Worm (Caenorhabditis elegans) whole organism, L4 larva: Measurements from ENCODE around the gene pxl-1.

Experiments used
- F10B5.3 ChIP-seq: sonication (generic microtip); optimal IDR thresholded peaks from 2 replicates; lab custom pipeline; 2016; ENCODE audit warnings: mild to moderate bottlenecking, missing genetic modification characterization, missing compliant biosample characterization
- F26F4.8 ChIP-seq: fragments of 200-800 bp; sonication (Bioruptor generic); conservative IDR thresholded peaks from 2 replicates; pipeline ENCODE4 v1.3.6; 2022; ENCODE audit warnings: missing genetic modification characterization, missing compliant biosample characterization
- F49E8.2 ChIP-seq: sonication (generic microtip); optimal IDR thresholded peaks from 2 replicates; lab custom pipeline; 2016; ENCODE audit warnings: missing compliant biosample characterization, mild to moderate bottlenecking, missing genetic modification characterization, borderline replicate concordance
- T20F7.1 ChIP-seq: fragments of 200-800 bp; sonication (Bioruptor generic); optimal IDR thresholded peaks from 2 replicates; lab custom pipeline; 2018; ENCODE audit warnings: mild to moderate bottlenecking, missing genetic modification characterization, missing compliant biosample characterization
- T26A8.4 ChIP-seq: fragments of 200-800 bp; sonication (Bioruptor generic); IDR thresholded peaks from 2 replicates; pipeline ENCODE4 v1.3.6; 2022; ENCODE audit warnings: missing genetic modification characterization, missing compliant biosample characterization
- Y75B8A.6 ChIP-seq: fragments of 200-800 bp; sonication (Bioruptor generic); IDR thresholded peaks from 2 replicates; pipeline ENCODE4 v1.3.6; 2022; ENCODE audit warnings: missing genetic modification reagents, missing genetic modification characterization, missing compliant biosample characterization
- ZK337.2 ChIP-seq: fragments of 200-800 bp; sonication (Bioruptor generic); IDR thresholded peaks from 2 replicates; pipeline ENCODE4 v1.3.6; 2022; ENCODE audit warnings: missing genetic modification reagents, missing genetic modification characterization, missing compliant biosample characterization
- aha-1 ChIP-seq: fragments of 150-350 bp; peaks from one replicate; lab custom pipeline; 2014; ENCODE audit warnings: missing biosample characterization, missing genetic modification characterization
- aly-2 ChIP-seq: sonication (generic microtip); optimal IDR thresholded peaks from 2 replicates; lab custom pipeline; 2018; ENCODE audit warnings: missing biosample characterization, missing genetic modification characterization
- ama-1 ChIP-seq: fragments of 150-350 bp; optimal IDR thresholded peaks from 2 replicates; lab custom pipeline; 2014; ENCODE audit warnings: inconsistent platforms, mixed read lengths
- ceh-20 ChIP-seq: fragments of 200-800 bp; sonication (Bioruptor generic); IDR thresholded peaks from 2 replicates; pipeline ENCODE4 v1.3.6; 2022; ENCODE audit warnings: missing genetic modification reagents, missing genetic modification characterization, missing compliant biosample characterization
- ceh-28 ChIP-seq: fragments of 150-350 bp; optimal IDR thresholded peaks from 2 replicates; lab custom pipeline; 2014; ENCODE audit warnings: missing biosample characterization, missing genetic modification reagents, missing genetic modification characterization
- ceh-44 ChIP-seq: fragments of 200-800 bp; sonication (Bioruptor generic); IDR thresholded peaks from 2 replicates; pipeline ENCODE4 v1.3.6; 2022; ENCODE audit warnings: missing genetic modification reagents, missing genetic modification characterization, missing compliant biosample characterization
- cey-2 ChIP-seq: sonication (generic microtip); optimal IDR thresholded peaks from 3 replicates; lab custom pipeline; 2017; ENCODE audit warnings: missing genetic modification characterization, mild to moderate bottlenecking, missing compliant biosample characterization, antibody characterized with exemption, borderline replicate concordance; ENCODE audit not compliant: insufficient read depth
- daf-16 ChIP-seq, 3 experiments: sonication (generic microtip); optimal IDR thresholded peaks; 2 replicates each; lab custom pipeline; 2016 to 2017; ENCODE audit warnings: missing genetic modification characterization in 3 of 3, missing genetic modification reagents in 3 of 3, mild to moderate bottlenecking in 2 of 3, missing compliant biosample characterization in 2 of 3, missing biosample characterization in 1 of 3, moderate library complexity in 1 of 3
- dmd-8 ChIP-seq: fragments of 200-800 bp; sonication (Bioruptor generic); IDR thresholded peaks from 2 replicates; pipeline ENCODE4 v1.3.6; 2022; ENCODE audit warnings: missing genetic modification characterization, missing compliant biosample characterization
- dmd-9 ChIP-seq: fragments of 200-800 bp; sonication (Bioruptor generic); IDR thresholded peaks from 2 replicates; pipeline ENCODE4 v1.3.6; 2022; ENCODE audit warnings: missing genetic modification reagents, missing genetic modification characterization, missing compliant biosample characterization
- egl-27 ChIP-seq: sonication (generic microtip); optimal IDR thresholded peaks from 3 replicates; lab custom pipeline; 2017; ENCODE audit warnings: missing biosample characterization, missing genetic modification reagents, missing genetic modification characterization
- fkh-10 ChIP-seq: fragments of 150-350 bp; optimal IDR thresholded peaks from 2 replicates; lab custom pipeline; 2014; ENCODE audit warnings: missing biosample characterization, missing genetic modification reagents, missing genetic modification characterization
- hif-1 ChIP-seq, 2 experiments: sonication (generic microtip); optimal IDR thresholded peaks; 2 replicates each; lab custom pipeline; 2016 to 2017; ENCODE audit warnings: missing compliant biosample characterization in 2 of 2, missing genetic modification characterization in 2 of 2, missing genetic modification reagents in 2 of 2, missing genotype in 2 of 2, mild to moderate bottlenecking in 1 of 2
- lin-13 ChIP-seq: fragments of 150-350 bp; optimal IDR thresholded peaks from 2 replicates; lab custom pipeline; 2014; ENCODE audit warnings: missing biosample characterization, missing genetic modification reagents, missing genetic modification characterization
- lin-29 ChIP-seq: fragments of 200-800 bp; sonication (Bioruptor generic); IDR thresholded peaks from 2 replicates; pipeline ENCODE4 v1.3.6; 2022; ENCODE audit warnings: missing genetic modification reagents, missing genetic modification characterization, missing compliant biosample characterization
- lin-38 ChIP-seq: fragments of 200-800 bp; sonication (Bioruptor generic); IDR thresholded peaks from 2 replicates; pipeline ENCODE4 v1.3.6; 2022; ENCODE audit warnings: missing genetic modification reagents, missing genetic modification characterization, missing compliant biosample characterization
- lin-39 ChIP-seq: fragments of 150-350 bp; optimal IDR thresholded peaks from 2 replicates; lab custom pipeline; 2014; ENCODE audit warnings: missing biosample characterization, missing genetic modification reagents, missing genetic modification characterization
- mdl-1 ChIP-seq, 2 experiments: fragments of 150-350 bp in 1 of 2; sonication (generic microtip) in 1 of 2; optimal IDR thresholded peaks; 2 replicates each; lab custom pipeline; 2014 to 2017; ENCODE audit warnings: missing biosample characterization in 2 of 2, missing genetic modification characterization in 2 of 2
- mep-1 ChIP-seq: fragments of 150-350 bp; sonication (generic microtip); optimal IDR thresholded peaks from 3 replicates; lab custom pipeline; 2014; ENCODE audit warnings: missing biosample characterization, missing genetic modification characterization
- mes-2 ChIP-seq: sonication (generic microtip); optimal IDR thresholded peaks from 2 replicates; lab custom pipeline; 2016; ENCODE audit warnings: missing genotype, mild to moderate bottlenecking, missing genetic modification characterization, missing compliant biosample characterization; ENCODE audit not compliant: poor library complexity, severe bottlenecking
- nhr-10 ChIP-seq: fragments of 150-350 bp; optimal IDR thresholded peaks from 2 replicates; lab custom pipeline; 2014; ENCODE audit warnings: missing biosample characterization, missing genetic modification characterization
- nhr-102 ChIP-seq: sonication (generic microtip); optimal IDR thresholded peaks from 2 replicates; lab custom pipeline; 2016; ENCODE audit warnings: mild to moderate bottlenecking, missing genetic modification characterization, moderate library complexity, missing compliant biosample characterization
- nhr-111 ChIP-seq: fragments of 200-800 bp; sonication (Bioruptor generic); optimal IDR thresholded peaks from 2 replicates; lab custom pipeline; 2018; ENCODE audit warnings: mild to moderate bottlenecking, missing genetic modification characterization, missing compliant biosample characterization
- nhr-237 ChIP-seq: sonication (generic microtip); optimal IDR thresholded peaks from 2 replicates; lab custom pipeline; 2017; ENCODE audit warnings: missing biosample characterization, missing genetic modification characterization
- nhr-25 ChIP-seq: sonication (generic microtip); optimal IDR thresholded peaks from 2 replicates; lab custom pipeline; 2017; ENCODE audit warnings: missing genetic modification characterization, mild to moderate bottlenecking, missing compliant biosample characterization, antibody characterized with exemption, moderate library complexity, borderline replicate concordance; ENCODE audit not compliant: insufficient read depth
- nhr-42 ChIP-seq: fragments of 200-800 bp; sonication (Bioruptor generic); IDR thresholded peaks from 2 replicates; pipeline ENCODE4 v1.3.6; 2022; ENCODE audit warnings: missing genetic modification characterization, missing compliant biosample characterization
- nhr-48 ChIP-seq: sonication (generic microtip); optimal IDR thresholded peaks from 2 replicates; lab custom pipeline; 2016; ENCODE audit warnings: mild to moderate bottlenecking, missing genetic modification characterization, missing compliant biosample characterization
- nhr-6 ChIP-seq: fragments of 150-350 bp; optimal IDR thresholded peaks from 2 replicates; lab custom pipeline; 2014; ENCODE audit warnings: missing biosample characterization, missing genetic modification characterization
- nhr-76 ChIP-seq: fragments of 150-350 bp; optimal IDR thresholded peaks from 2 replicates; lab custom pipeline; 2014; ENCODE audit warnings: missing biosample characterization, missing genetic modification characterization
- php-3 ChIP-seq: fragments of 200-800 bp; sonication (Bioruptor generic); IDR thresholded peaks from 2 replicates; pipeline ENCODE4 v1.3.6; 2022; ENCODE audit warnings: missing genetic modification reagents, missing genetic modification characterization, missing compliant biosample characterization
- pqm-1 ChIP-seq: sonication (generic microtip); optimal IDR thresholded peaks from 2 replicates; lab custom pipeline; 2017; ENCODE audit warnings: missing biosample characterization, missing genetic modification characterization
- rbr-2 ChIP-seq: sonication (generic microtip); optimal IDR thresholded peaks from 2 replicates; lab custom pipeline; 2016; ENCODE audit warnings: missing genotype, missing genetic modification characterization, missing compliant biosample characterization
- saeg-2 ChIP-seq: fragments of 200-800 bp; sonication (Bioruptor generic); IDR thresholded peaks from 2 replicates; pipeline ENCODE4 v1.3.6; 2022; ENCODE audit warnings: missing genetic modification reagents, missing genetic modification characterization, missing compliant biosample characterization
- spr-1 ChIP-seq: sonication (generic microtip); optimal IDR thresholded peaks from 2 replicates; lab custom pipeline; 2016; ENCODE audit warnings: mild to moderate bottlenecking, missing genetic modification characterization, missing compliant biosample characterization
- spr-3 ChIP-seq: fragments of 200-800 bp; sonication (Bioruptor generic); optimal IDR thresholded peaks from 2 replicates; lab custom pipeline; 2018; ENCODE audit warnings: mild to moderate bottlenecking, missing genetic modification characterization, missing compliant biosample characterization
- tra-1 ChIP-seq: fragments of 200-800 bp; sonication (Bioruptor generic); IDR thresholded peaks from 2 replicates; pipeline ENCODE4 v1.3.6; 2022; ENCODE audit warnings: missing genetic modification reagents, missing genetic modification characterization, missing compliant biosample characterization
- unc-62 ChIP-seq, 3 experiments: fragments of 150-350 bp in 1 of 3; sonication (generic microtip); optimal IDR thresholded peaks in 2 of 3; peaks in 1 of 3; 1 replicate in 1 of 3; 2 replicates in 2 of 3; lab custom pipeline; 2014 to 2017; ENCODE audit warnings: missing biosample characterization in 3 of 3, missing genetic modification characterization in 3 of 3, missing genetic modification reagents in 3 of 3, missing genotype in 1 of 3
- vab-7 ChIP-seq: fragments of 200-800 bp; sonication (Bioruptor generic); IDR thresholded peaks from 2 replicates; pipeline ENCODE4 v1.3.6; 2022; ENCODE audit warnings: missing genetic modification reagents, missing genetic modification characterization, missing compliant biosample characterization
- zfp-2 ChIP-seq: sonication (generic microtip); optimal IDR thresholded peaks from 2 replicates; lab custom pipeline; 2016; ENCODE audit warnings: mild to moderate bottlenecking, missing genetic modification characterization, missing compliant biosample characterization
- zfp-3 ChIP-seq: fragments of 200-800 bp; sonication (Bioruptor generic); conservative IDR thresholded peaks from 2 replicates; pipeline ENCODE4 v1.3.6; 2022; ENCODE audit warnings: missing genetic modification reagents, missing genetic modification characterization, missing compliant biosample characterization
- zip-11 ChIP-seq: fragments of 200-800 bp; sonication (Bioruptor generic); IDR thresholded peaks from 2 replicates; pipeline ENCODE4 v1.3.6; 2022; ENCODE audit warnings: missing genetic modification characterization, missing compliant biosample characterization
- zip-2 ChIP-seq: fragments of 150-350 bp; optimal IDR thresholded peaks from 2 replicates; lab custom pipeline; 2014; ENCODE audit warnings: missing biosample characterization, missing genetic modification characterization
- ztf-7 ChIP-seq: fragments of 150-350 bp; optimal IDR thresholded peaks from 2 replicates; lab custom pipeline; 2014; ENCODE audit warnings: missing biosample characterization, missing genetic modification characterization

The pxl-1 gene

DNA sequence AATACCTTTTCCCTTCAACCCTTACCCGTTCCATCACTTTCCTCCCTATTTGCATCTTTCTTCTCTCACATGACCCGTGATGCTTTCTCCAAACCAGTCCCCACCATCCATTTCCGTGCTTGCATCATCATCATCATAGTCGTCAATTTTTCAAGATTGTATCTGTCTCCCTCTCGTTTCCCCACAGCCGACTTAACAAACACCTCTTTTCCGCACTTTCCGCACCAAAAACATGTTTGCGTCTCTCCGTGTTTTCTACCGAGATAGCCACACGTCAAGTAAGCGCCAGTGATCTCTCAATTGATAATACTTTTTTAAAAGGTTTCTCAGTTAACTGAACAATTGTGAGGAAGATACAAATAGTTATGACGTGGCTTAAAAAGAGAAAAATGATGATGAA is 42.2 kb upstream of the pxl-1 start (continued):
- TF ChIP-seq ztf-7 (peak; percentile 86), dmd-9 (GFP tag; lab: Robert Waterston, UW) (no peak), mes-2 (tag; lab: Kevin White, UChicago) (peak; percentile 44), unc-62 (GFP tag; optimal IDR thresholded peaks at IDR 0.05 in 1 of 2; lab: Kevin White, UChicago) (peak in 1 of 2 experiments; percentile 99), unc-62 (tag; optimal IDR thresholded peaks at IDR 0.05; lab: Kevin White, UChicago) (no peak), cey-2 (tag; lab: Kevin White, UChicago) (peak; percentile 85), daf-16 (GFP tag; optimal IDR thresholded peaks at IDR 0.05; lab: Kevin White, UChicago) (peak in 1 of 2 experiments; percentile 69), daf-16 (tag; optimal IDR thresholded peaks at IDR 0.05; lab: Kevin White, UChicago) (peak; percentile 90), saeg-2 (GFP tag; lab: Robert Waterston, UW) (0 out of 2 replicates have a peak, but pooled peaks have one; percentile 54), ZK337.2 (GFP tag; lab: Robert Waterston, UW) (no peak), lin-13 (GFP tag; lab: Kevin White, UChicago) (no peak), nhr-6 (tag; lab: Kevin White, UChicago) (peak; percentile 34), nhr-48 (peak; percentile 84), egl-27 (tag; lab: Kevin White, UChicago) (no peak), mep-1 (tag; lab: Kevin White, UChicago) (peak; percentile 85), mdl-1 (tag; optimal IDR thresholded peaks at IDR 0.05; lab: Kevin White, UChicago) (peak; percentile 13 to 81), zip-2 (tag; lab: Kevin White, UChicago) (peak; percentile 14), ama-1 (lab: Kevin White, UChicago) (peak; percentile 56), zip-11 (no peak), vab-7 (GFP tag; lab: Robert Waterston, UW) (no peak), F10B5.3 (tag; lab: Kevin White, UChicago) (no peak), pqm-1 (no peak), aha-1 (peak; percentile 70), aly-2 (no peak), zfp-3 (GFP tag; lab: Robert Waterston, UW) (0 out of 2 replicates have a peak, but pooled peaks have one; percentile 8), spr-1 (tag; lab: Kevin White, UChicago) (peak; percentile 54), hif-1 (tag; optimal IDR thresholded peaks at IDR 0.05; lab: Kevin White, UChicago) (peak in 1 of 2 experiments; percentile 53), nhr-42 (GFP tag; lab: Robert Waterston, UW) (no peak), ceh-20 (GFP tag; lab: Robert Waterston, UW) (peak; percentile 67), F49E8.2 (tag; lab: Kevin White, UChicago) (no peak), nhr-102 (tag; lab: Kevin White, UChicago) (peak; percentile 24), zfp-2 (tag; lab: Kevin White, UChicago) (no peak), nhr-76 (no peak), nhr-10 (no peak), spr-3 (no peak), lin-39 (tag; lab: Kevin White, UChicago) (peak; percentile 64), dmd-8 (GFP tag; lab: Robert Waterston, UW) (no peak), fkh-10 (GFP tag; lab: Kevin White, UChicago) (no peak), ceh-28 (peak; percentile 0), nhr-25 (tag; lab: Kevin White, UChicago) (peak; percentile 7), php-3 (GFP tag; lab: Robert Waterston, UW) (no peak), F26F4.8 (GFP tag; lab: Robert Waterston, UW) (no peak), lin-38 (GFP tag; lab: Robert Waterston, UW) (no peak), T26A8.4 (GFP tag; lab: Robert Waterston, UW) (peak; percentile 67; the same call in 1 of the 2 replicates), nhr-111 (no peak), Y75B8A.6 (GFP tag; lab: Robert Waterston, UW) (no peak), ceh-44 (GFP tag; lab: Robert Waterston, UW) (no peak), tra-1 (GFP tag; lab: Robert Waterston, UW) (0 out of 2 replicates have a peak, but pooled peaks have one; percentile 11), lin-29 (GFP tag; lab: Robert Waterston, UW) (no peak), T20F7.1 (GFP tag; lab: Kevin White, UChicago) (no peak), rbr-2 (tag; lab: Kevin White, UChicago) (peak; percentile 66), nhr-237 (tag; lab: Kevin White, UChicago) (no peak)
